Worm (Caenorhabditis elegans) whole organism, L1 larva: ENCODE measurements around the gene ech-3.

Experiments
- C04F5.9 ChIP-seq: sonication (generic microtip); optimal IDR thresholded peaks from 2 replicates; lab custom pipeline; 2016; ENCODE audit warnings: missing genetic modification characterization, missing compliant biosample characterization
- C16A3.4 ChIP-seq: fragments of 150-350 bp; optimal IDR thresholded peaks from 2 replicates; lab custom pipeline; 2014; ENCODE audit warnings: missing biosample characterization, missing genetic modification characterization
- F16B12.6 ChIP-seq: fragments of 150-350 bp; optimal IDR thresholded peaks from 2 replicates; lab custom pipeline; 2014; ENCODE audit warnings: missing biosample characterization, missing genetic modification characterization
- alr-1 ChIP-seq: fragments of 200-800 bp; sonication (Bioruptor generic); optimal IDR thresholded peaks from 2 replicates; lab custom pipeline; 2018; ENCODE audit warnings: borderline replicate concordance, mild to moderate bottlenecking, missing genetic modification characterization, missing compliant biosample characterization
- ama-1 ChIP-seq: fragments of 150-350 bp; optimal IDR thresholded peaks from 2 replicates; lab custom pipeline; 2014
- blmp-1 ChIP-seq: fragments of 150-350 bp; optimal IDR thresholded peaks from 2 replicates; lab custom pipeline; 2014; ENCODE audit warnings: missing biosample characterization, missing genetic modification characterization
- ceh-8 ChIP-seq: fragments of 200-800 bp; sonication (Bioruptor generic); optimal IDR thresholded peaks from 2 replicates; lab custom pipeline; 2018; ENCODE audit warnings: mild to moderate bottlenecking, missing genetic modification characterization, moderate library complexity, missing compliant biosample characterization
- ceh-82 ChIP-seq, 3 experiments: fragments of 150-350 bp in 1 of 3; sonication (generic microtip) in 2 of 3; optimal IDR thresholded peaks; 2 replicates each; lab custom pipeline; 2014 to 2017; ENCODE audit warnings: missing biosample characterization in 3 of 3, missing genetic modification characterization in 3 of 3
- ceh-88 ChIP-seq: fragments of 200-800 bp; sonication (Bioruptor generic); IDR thresholded peaks from 2 replicates; pipeline ENCODE4 v1.3.6; 2022; ENCODE audit warnings: missing genetic modification characterization, missing compliant biosample characterization
- efl-1 ChIP-seq, 4 experiments: fragments of 150-350 bp; optimal IDR thresholded peaks in 3 of 4; peaks in 1 of 4; 1 replicate in 1 of 4; 2 replicates in 3 of 4; lab custom pipeline; 2014; ENCODE audit warnings: missing biosample characterization in 2 of 4, missing genetic modification characterization in 2 of 4, missing genetic modification reagents in 2 of 4
- egl-13 ChIP-seq: sonication (generic microtip); optimal IDR thresholded peaks from 2 replicates; lab custom pipeline; 2016; ENCODE audit warnings: missing genotype, missing genetic modification reagents, missing genetic modification characterization, missing compliant biosample characterization
- egl-27 ChIP-seq, 2 experiments: fragments of 150-350 bp in 1 of 2; sonication (generic microtip); optimal IDR thresholded peaks; 3 replicates each; lab custom pipeline; 2017 to 2018; ENCODE audit warnings: missing biosample characterization in 2 of 2, missing genetic modification characterization in 2 of 2, missing genetic modification reagents in 2 of 2
- ets-5 ChIP-seq: fragments of 200-800 bp; sonication (Bioruptor generic); IDR thresholded peaks from 2 replicates; pipeline ENCODE4 v1.3.6; 2022; ENCODE audit warnings: missing genetic modification characterization, missing compliant biosample characterization
- fkh-10 ChIP-seq: sonication (generic microtip); optimal IDR thresholded peaks from 2 replicates; lab custom pipeline; 2017; ENCODE audit warnings: missing biosample characterization, missing genetic modification reagents, missing genetic modification characterization
- grh-1 ChIP-seq: fragments of 200-800 bp; sonication (Bioruptor generic); IDR thresholded peaks from 2 replicates; pipeline ENCODE4 v1.3.6; 2022; ENCODE audit warnings: missing genetic modification reagents, missing genetic modification characterization, missing compliant biosample characterization
- irx-1 ChIP-seq: sonication (generic microtip); optimal IDR thresholded peaks from 2 replicates; lab custom pipeline; 2016; ENCODE audit warnings: missing genetic modification characterization, missing compliant biosample characterization
- isw-1 ChIP-seq: fragments of 200-800 bp; sonication (Bioruptor generic); IDR thresholded peaks from 2 replicates; pipeline ENCODE4 v1.3.6; 2022; ENCODE audit warnings: missing genetic modification characterization, missing compliant biosample characterization
- lin-39 ChIP-seq: fragments of 150-350 bp; optimal IDR thresholded peaks from 2 replicates; lab custom pipeline; 2014; ENCODE audit warnings: missing biosample characterization, missing genetic modification reagents, missing genetic modification characterization
- lsy-2 ChIP-seq, 2 experiments: fragments of 150-350 bp; optimal IDR thresholded peaks; 2 replicates each; lab custom pipeline; 2014; ENCODE audit warnings: missing biosample characterization in 2 of 2, missing genetic modification characterization in 2 of 2
- mdl-1 ChIP-seq, 2 experiments: fragments of 150-350 bp; optimal IDR thresholded peaks; 2 replicates each; lab custom pipeline; 2014 to 2017; ENCODE audit warnings: missing biosample characterization in 2 of 2, missing genetic modification characterization in 2 of 2, inconsistent platforms in 1 of 2
- nhr-11 ChIP-seq: fragments of 150-350 bp; optimal IDR thresholded peaks from 2 replicates; lab custom pipeline; 2014; ENCODE audit warnings: missing biosample characterization, missing genetic modification characterization
- nhr-19 ChIP-seq: fragments of 200-800 bp; sonication (Bioruptor generic); conservative IDR thresholded peaks from 2 replicates; pipeline ENCODE4 v1.3.6; 2022; ENCODE audit warnings: missing genetic modification characterization, missing compliant biosample characterization
- nhr-28 ChIP-seq: fragments of 150-350 bp; optimal IDR thresholded peaks from 2 replicates; lab custom pipeline; 2014; ENCODE audit warnings: missing biosample characterization, missing genetic modification characterization
- nhr-47 ChIP-seq: sonication (generic microtip); optimal IDR thresholded peaks from 2 replicates; lab custom pipeline; 2016; ENCODE audit warnings: mild to moderate bottlenecking, missing genetic modification characterization, moderate library complexity, missing compliant biosample characterization
- nhr-76 ChIP-seq: sonication (generic microtip); optimal IDR thresholded peaks from 2 replicates; lab custom pipeline; 2017; ENCODE audit warnings: missing biosample characterization, missing genetic modification characterization
- nhr-77 ChIP-seq: fragments of 150-350 bp; optimal IDR thresholded peaks from 2 replicates; lab custom pipeline; 2014; ENCODE audit warnings: missing biosample characterization, missing genetic modification characterization
- nhr-84 ChIP-seq: sonication (generic microtip); optimal IDR thresholded peaks from 2 replicates; lab custom pipeline; 2017; ENCODE audit warnings: missing biosample characterization, missing genetic modification characterization
- nhr-85 ChIP-seq: sonication (generic microtip); peaks from one replicate; lab custom pipeline; 2016; ENCODE audit warnings: missing genetic modification characterization, inconsistent platforms, missing compliant biosample characterization
- pax-3 ChIP-seq: fragments of 200-800 bp; sonication (Bioruptor generic); optimal IDR thresholded peaks from 2 replicates; lab custom pipeline; 2018; ENCODE audit warnings: mild to moderate bottlenecking, missing genetic modification characterization, moderate library complexity, missing compliant biosample characterization
- snu-23 ChIP-seq: sonication (generic microtip); optimal IDR thresholded peaks from 2 replicates; lab custom pipeline; 2016; ENCODE audit warnings: missing genetic modification characterization, missing compliant biosample characterization
- sox-4 ChIP-seq: sonication (generic microtip); optimal IDR thresholded peaks from 2 replicates; lab custom pipeline; 2016; ENCODE audit warnings: missing genetic modification characterization, missing compliant biosample characterization
- swsn-7 ChIP-seq: sonication (generic microtip); optimal IDR thresholded peaks from 2 replicates; lab custom pipeline; 2016; ENCODE audit warnings: missing genetic modification characterization, missing compliant biosample characterization
- tbx-2 ChIP-seq: sonication (generic microtip); optimal IDR thresholded peaks from 2 replicates; lab custom pipeline; 2016; ENCODE audit warnings: missing genetic modification characterization, missing compliant biosample characterization
- tlp-1 ChIP-seq: fragments of 150-350 bp; optimal IDR thresholded peaks from 2 replicates; lab custom pipeline; 2014; ENCODE audit warnings: missing biosample characterization, missing genetic modification characterization
- unc-130 ChIP-seq: fragments of 150-350 bp; optimal IDR thresholded peaks from 2 replicates; lab custom pipeline; 2017; ENCODE audit warnings: missing biosample characterization, missing genetic modification characterization, inconsistent platforms
- unc-62 ChIP-seq: fragments of 150-350 bp; optimal IDR thresholded peaks from 2 replicates; lab custom pipeline; 2014; ENCODE audit warnings: missing biosample characterization, missing genetic modification reagents, missing genetic modification characterization
- unc-86 ChIP-seq: sonication (generic microtip); optimal IDR thresholded peaks from 2 replicates; lab custom pipeline; 2016; ENCODE audit warnings: missing genetic modification characterization, missing compliant biosample characterization
- unc-98 ChIP-seq: fragments of 200-800 bp; sonication (Bioruptor generic); IDR thresholded peaks from 2 replicates; pipeline ENCODE4 v1.3.6; 2022; ENCODE audit warnings: missing genetic modification characterization, missing compliant biosample characterization
- vab-15 ChIP-seq: sonication (generic microtip); optimal IDR thresholded peaks from 2 replicates; lab custom pipeline; 2017; ENCODE audit warnings: missing genotype, mild to moderate bottlenecking, missing genetic modification characterization, missing compliant biosample characterization
- zip-4 ChIP-seq: fragments of 200-800 bp; sonication (Bioruptor generic); optimal IDR thresholded peaks from 2 replicates; lab custom pipeline; 2018; ENCODE audit warnings: mild to moderate bottlenecking, missing genetic modification characterization, moderate library complexity, missing compliant biosample characterization
- ztf-11 ChIP-seq, 2 experiments: sonication (generic microtip); optimal IDR thresholded peaks; 2 replicates each; lab custom pipeline; 2016 to 2017; ENCODE audit warnings: missing genetic modification characterization in 2 of 2, missing biosample characterization in 1 of 2, missing compliant biosample characterization in 1 of 2

The ech-3 gene

ce11 chrV:8007460-8008292 lies 14.3 kb upstream of the ech-3 start, which contains the start of gene Y97E10AR.3:
Gene Y97E10AR.3 (minus strand): TSS chrV:8007510.
- no peak for TF ChIP-seq unc-130 (tag; lab: Kevin White, UChicago)
- TF ChIP-seq nhr-19 (GFP tag; lab: Robert Waterston, UW): no peak
- no peak for TF ChIP-seq mdl-1 (tag; optimal IDR thresholded peaks at IDR 0.05; lab: Kevin White, UChicago)
- TF ChIP-seq nhr-85: no peak
- no peak for TF ChIP-seq lin-39 (tag; lab: Kevin White, UChicago)
- TF ChIP-seq sox-4 (tag; lab: Kevin White, UChicago): no peak
- TF ChIP-seq zip-4: no peak
- TF ChIP-seq egl-13 (tag; lab: Kevin White, UChicago): no peak
- TF ChIP-seq C16A3.4 (tag; lab: Kevin White, UChicago): no peak
- TF ChIP-seq tbx-2 (tag; lab: Kevin White, UChicago): no peak
- no peak for TF ChIP-seq nhr-77 (tag; lab: Kevin White, UChicago)
- no peak for TF ChIP-seq irx-1 (tag; lab: Kevin White, UChicago)
- no peak for TF ChIP-seq pax-3 (tag; lab: Kevin White, UChicago)
- TF ChIP-seq nhr-11 (tag; lab: Kevin White, UChicago): no peak

ce11 chrV:8010103-8010502 lies 11.9 kb upstream of the ech-3 start, which contains the start of gene Y97E10AR.4:
Gene Y97E10AR.4 (minus strand): TSS chrV:8010233.
- no peak for TF ChIP-seq F16B12.6 (tag; lab: Kevin White, UChicago)
- no peak for TF ChIP-seq ceh-88 (GFP tag; lab: Robert Waterston, UW)
- no peak for TF ChIP-seq C16A3.4 (tag; lab: Kevin White, UChicago)
- TF ChIP-seq C04F5.9 (tag; lab: Kevin White, UChicago): no peak
- TF ChIP-seq nhr-85: peak; percentile 42
- TF ChIP-seq ceh-82 (tag; optimal IDR thresholded peaks at IDR 0.05; lab: Kevin White, UChicago): no peak

- TF ChIP-seq mdl-1 (tag; optimal IDR thresholded peaks at IDR 0.05; lab: Kevin White, UChicago) (no peak), ama-1 (lab: Kevin White, UChicago) (peak; percentile 22)
Observed at ce11 chrV:8010846-8011245, 11.2 kb upstream of the ech-3 start, which contains the start of gene lmtr-2. Gene lmtr-2 (minus strand): TSS chrV:8011106.

- TF ChIP-seq efl-1 (optimal IDR thresholded peaks at IDR 0.05; lab: Kevin White, UChicago) (no peak), efl-1 (GFP tag; optimal IDR thresholded peaks at IDR 0.05 in 1 of 2; lab: Kevin White, UChicago) (peak in 1 of 2 experiments; percentile 36), pax-3 (tag; lab: Kevin White, UChicago) (no peak)
Observed at ce11 chrV:8012032-8012431, 10.0 kb upstream of the ech-3 start, which contains the start of gene rpb-9. Gene rpb-9 (minus strand): TSS chrV:8012345.

ce11 chrV:8013901-8014388 lies 8.1 kb upstream of the ech-3 start, which contains the start of gene Y97E10AR.6:
Gene Y97E10AR.6 (minus strand): TSS chrV:8013951.
- TF ChIP-seq nhr-76 (tag; lab: Kevin White, UChicago) (no peak), unc-98 (GFP tag; lab: Robert Waterston, UW) (no peak), ceh-8 (GFP tag; lab: Kevin White, UChicago) (no peak), snu-23 (GFP tag; lab: Kevin White, UChicago) (peak; percentile 36), unc-130 (tag; lab: Kevin White, UChicago) (no peak), unc-86 (tag; lab: Kevin White, UChicago) (no peak), irx-1 (tag; lab: Kevin White, UChicago) (no peak), grh-1 (no peak), mdl-1 (tag; optimal IDR thresholded peaks at IDR 0.05; lab: Kevin White, UChicago) (peak in 1 of 2 experiments; percentile 63), nhr-28 (tag; lab: Kevin White, UChicago) (no peak), nhr-85 (no peak), tlp-1 (tag; lab: Kevin White, UChicago) (no peak), nhr-47 (tag; lab: Kevin White, UChicago) (no peak), fkh-10 (no peak), tbx-2 (tag; lab: Kevin White, UChicago) (no peak), ets-5 (GFP tag; lab: Robert Waterston, UW) (no peak), lsy-2 (tag; optimal IDR thresholded peaks at IDR 0.05; lab: Kevin White, UChicago) (peak in 1 of 2 experiments; percentile 50), swsn-7 (tag; lab: Kevin White, UChicago) (no peak), alr-1 (tag; lab: Kevin White, UChicago) (no peak), unc-62 (GFP tag; lab: Kevin White, UChicago) (no peak), blmp-1 (tag; lab: Kevin White, UChicago) (peak; percentile 5), egl-27 (tag; optimal IDR thresholded peaks at IDR 0.05; lab: Kevin White, UChicago) (no peak), nhr-84 (tag; lab: Kevin White, UChicago) (no peak), ztf-11 (tag; optimal IDR thresholded peaks at IDR 0.05; lab: Kevin White, UChicago) (no peak), C16A3.4 (tag; lab: Kevin White, UChicago) (peak; percentile 46), isw-1 (GFP tag; lab: Robert Waterston, UW) (no peak), vab-15 (tag; lab: Kevin White, UChicago) (no peak)
